Fruit fly (Drosophila melanogaster): ENCODE measurements around the gene CCT2.
A peak's percentile ranks its signal among the peaks of the same experiment; 100 is the strongest.

Gene CCT2

dm6 chrX:9060078-9060477, 29.2 kb upstream of the CCT2 start (continued):
- TF ChIP-seq CG1832 (GFP tag; optimal IDR thresholded peaks at IDR 0.05), result no peak
- no peak for TF ChIP-seq CG8290 (GFP tag; optimal IDR thresholded peaks at IDR 0.05)
- no peak for TF ChIP-seq CG8290 (tag; optimal IDR thresholded peaks at IDR 0.05)
- no peak for TF ChIP-seq crc (GFP tag; optimal IDR thresholded peaks at IDR 0.05)
- TF ChIP-seq Hey (tag; optimal IDR thresholded peaks at IDR 0.05), result no peak
- TF ChIP-seq pum (GFP tag; optimal IDR thresholded peaks at IDR 0.05), result peak; percentile 21
- peak; percentile 31; the same call in 1 of the 2 replicates for TF ChIP-seq CG9932 (GFP tag; IDR thresholded peaks at IDR 0.05)
- no peak for TF ChIP-seq Dref (GFP tag; IDR thresholded peaks at IDR 0.05)
- TF ChIP-seq Mrtf (GFP tag; IDR thresholded peaks at IDR 0.05), result peak; percentile 53; the same call in 1 of the 3 replicates
- peak; percentile 63 for TF ChIP-seq Ptx1 (GFP tag; IDR thresholded peaks at IDR 0.05)
- TF ChIP-seq croc (GFP tag; conservative IDR thresholded peaks at IDR 0.05), result peak; percentile 15; the same call in 1 of the 3 replicates
- TF ChIP-seq bsh (GFP tag; optimal IDR thresholded peaks at IDR 0.05), result peak; percentile 77 to 86
- TF ChIP-seq Dad (GFP tag; optimal IDR thresholded peaks at IDR 0.05), result no peak
- peak; percentile 35 for TF ChIP-seq chn (GFP tag; optimal IDR thresholded peaks at IDR 0.05)
- peak; percentile 13 for TF ChIP-seq Fer2 (tag; optimal IDR thresholded peaks at IDR 0.05)
- TF ChIP-seq Gug (GFP tag; IDR thresholded peaks at IDR 0.05), result no peak
- TF ChIP-seq H2.0 (GFP tag; IDR thresholded peaks at IDR 0.05), result peak; percentile 84
- peak; percentile 80 for TF ChIP-seq Blimp-1 (GFP tag; optimal IDR thresholded peaks at IDR 0.05)
- peak; percentile 74 for TF ChIP-seq Dek (tag; optimal IDR thresholded peaks at IDR 0.05)
- TF ChIP-seq CG10267 (tag; optimal IDR thresholded peaks at IDR 0.05), result peak; percentile 66
- peak; percentile 34 for TF ChIP-seq CG16815 (GFP tag; optimal IDR thresholded peaks at IDR 0.05)
- TF ChIP-seq CkIIα-i1 (GFP tag; IDR thresholded peaks at IDR 0.05), result 0 out of 2 replicates have a peak, but pooled peaks have one; percentile 20
- TF ChIP-seq CG6254 (GFP tag; optimal IDR thresholded peaks at IDR 0.05), result peak; percentile 53
- TF ChIP-seq Hr3 (GFP tag; optimal IDR thresholded peaks at IDR 0.05), result peak; percentile 59
- peak; percentile 77 for TF ChIP-seq CG32767 (GFP tag; IDR thresholded peaks at IDR 0.05)
- peak; percentile 56 for TF ChIP-seq CG18262 (tag; optimal IDR thresholded peaks at IDR 0.05)
- TF ChIP-seq vfl (GFP tag; optimal IDR thresholded peaks at IDR 0.05), result no peak
- TF ChIP-seq CG18599 (GFP tag; optimal IDR thresholded peaks at IDR 0.05), result peak; percentile 79
- peak; percentile 61 for TF ChIP-seq ind (GFP tag; optimal IDR thresholded peaks at IDR 0.05)

dm6 chrX:9061299-9061698, 28.0 kb upstream of the CCT2 start:
- TF ChIP-seq CG10431 (GFP tag; optimal IDR thresholded peaks at IDR 0.05), result no peak
- TF ChIP-seq CG34224 (GFP tag; IDR thresholded peaks at IDR 0.05; ENCODE audit: partially characterized antibody), result no peak
- peak; percentile 36; the same call in 1 of the 2 replicates for TF ChIP-seq Drgx (GFP tag; IDR thresholded peaks at IDR 0.05)
- no peak for TF ChIP-seq CG2199 (GFP tag; IDR thresholded peaks at IDR 0.05)
- TF ChIP-seq chn (GFP tag; optimal IDR thresholded peaks at IDR 0.05), result no peak
- TF ChIP-seq CG7745 (tag; optimal IDR thresholded peaks at IDR 0.05), result peak; percentile 72
- peak; percentile 5 for TF ChIP-seq sens (GFP tag)
- no peak for TF ChIP-seq CG33213 (GFP tag; optimal IDR thresholded peaks at IDR 0.05)
- peak in 1 of 2 experiments; percentile 36 for TF ChIP-seq Hr78 (GFP tag; optimal IDR thresholded peaks at IDR 0.05)
- TF ChIP-seq CG32772 (GFP tag; IDR thresholded peaks at IDR 0.05), result no peak

- no peak for TF ChIP-seq CG30020 (tag; optimal IDR thresholded peaks at IDR 0.05)
- TF ChIP-seq Ets65A (GFP tag), result no peak
- TF ChIP-seq lmd (GFP tag; IDR thresholded peaks at IDR 0.05), result peak; percentile 53
- TF ChIP-seq gsb (GFP tag; IDR thresholded peaks at IDR 0.05), result 0 out of 2 replicates have a peak, but pooled peaks have one; percentile 5
- TF ChIP-seq CG12219 (GFP tag; optimal IDR thresholded peaks at IDR 0.05), result no peak
- TF ChIP-seq bbx (GFP tag; IDR thresholded peaks at IDR 0.05; ENCODE audit: partially characterized antibody), result no peak
- peak; percentile 27; the same call in 1 of the 2 replicates for TF ChIP-seq HLH3B (GFP tag; IDR thresholded peaks at IDR 0.05)
- TF ChIP-seq Hsf (GFP tag; optimal IDR thresholded peaks at IDR 0.05), result no peak
- TF ChIP-seq luna (GFP tag; optimal IDR thresholded peaks at IDR 0.05), result no peak
- TF ChIP-seq Camta (GFP tag; optimal IDR thresholded peaks at IDR 0.05), result no peak
- TF ChIP-seq Opbp (GFP tag; IDR thresholded peaks at IDR 0.05; ENCODE audit: partially characterized antibody), result no peak
- TF ChIP-seq ranshi (GFP tag; IDR thresholded peaks at IDR 0.05), result no peak
- no peak for TF ChIP-seq zf30C (GFP tag; optimal IDR thresholded peaks at IDR 0.05)
- TF ChIP-seq CG11093 (GFP tag; IDR thresholded peaks at IDR 0.05), result no peak
These were observed 26.6 kb upstream of the CCT2 start for dm6 chrX:9062665-9063064.
